Worm (Caenorhabditis elegans): ENCODE data around the gene gst-7.
"Not testable (repeated sequence)": the region's sequence is repeated elsewhere in the genome, so short reads cannot be mapped to it uniquely, and the experiment has no call there.

Gene gst-7

DNA sequence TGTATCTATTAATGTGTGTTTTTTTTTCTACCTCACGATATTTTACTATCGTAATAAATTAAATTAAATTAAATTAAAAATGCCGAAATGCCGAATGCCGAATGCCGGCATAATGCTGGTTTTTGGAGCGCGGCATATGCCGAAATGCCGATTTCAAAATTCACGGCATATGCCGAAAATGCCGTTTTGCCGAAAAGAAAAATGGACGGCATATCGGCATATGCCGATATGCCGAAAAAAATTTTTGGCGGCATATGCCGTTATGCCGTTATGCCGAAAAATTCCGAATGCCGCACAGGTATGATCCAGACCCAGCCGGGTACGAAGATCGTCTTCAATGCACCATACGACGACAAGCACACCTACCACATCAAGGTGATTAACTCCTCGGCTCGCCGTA lies 16.7 kb downstream of the gst-7 start, which contains the start of gene msp-32:
Gene msp-32 (plus strand): TSS at position 301 of the 400 bp plus-strand sequence.
- not testable (repeated sequence) for TF ChIP-seq ets-7 (tag; optimal IDR thresholded peaks at IDR 0.05); ceh-13 (GFP tag; optimal IDR thresholded peaks at IDR 0.05); scrt-1 (GFP tag; IDR thresholded peaks at IDR 0.05)

DNA sequence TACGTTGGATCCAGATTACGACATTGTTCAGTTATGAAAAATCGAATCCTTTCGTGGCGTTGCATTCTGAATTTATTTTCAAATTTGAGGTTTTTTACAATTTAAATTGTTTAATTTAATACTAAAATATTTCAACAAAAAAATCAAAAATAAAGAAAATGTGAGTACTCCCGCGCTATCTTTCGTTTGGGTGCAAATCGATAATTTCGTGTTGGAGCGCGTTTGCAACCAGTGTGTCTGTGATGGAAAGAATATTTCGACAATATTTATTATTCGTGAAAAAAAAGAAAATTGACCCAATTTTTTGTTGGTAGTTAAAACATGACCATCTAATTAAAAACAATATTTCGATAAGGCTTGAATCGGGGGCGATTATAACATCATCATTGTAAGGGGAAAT lies 20.2 kb downstream of the gst-7 start, which contains the start of gene R05F9.9:
Gene R05F9.9 (minus strand): TSS at position 66 of the 400 bp plus-strand sequence.
- no peak for TF ChIP-seq ama-1 (optimal IDR thresholded peaks at IDR 0.05)
- TF ChIP-seq tbx-37 (GFP tag; conservative IDR thresholded peaks at IDR 0.05) = no peak
- no peak for TF ChIP-seq aly-1 (tag; optimal IDR thresholded peaks at IDR 0.05)

DNA sequence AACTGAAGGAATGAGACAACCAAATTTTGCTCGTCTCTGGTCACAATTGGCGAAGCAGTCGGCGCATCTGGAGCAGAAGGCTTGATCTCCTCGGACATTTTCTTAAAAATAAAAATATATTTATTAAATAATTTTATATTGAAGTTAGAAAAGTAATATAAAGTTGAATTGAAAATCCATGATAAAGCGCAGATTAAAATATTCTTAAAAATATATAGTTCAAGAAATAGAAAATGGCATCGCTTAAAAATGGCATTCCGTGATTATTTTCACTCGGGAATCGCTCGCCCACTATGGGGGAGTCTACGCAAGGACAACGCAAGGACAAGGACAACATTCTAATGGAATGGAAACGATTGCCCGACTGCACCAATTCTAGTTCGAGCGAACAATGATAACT lies 21.8 kb downstream of the gst-7 start, which contains the start of gene sgt-1:
Gene sgt-1 (minus strand): TSS at position 101 of the 400 bp plus-strand sequence.
- not testable (repeated sequence) for TF ChIP-seq ama-1 (optimal IDR thresholded peaks at IDR 0.05); tra-4 (tag; optimal IDR thresholded peaks at IDR 0.05); scrt-1 (GFP tag; IDR thresholded peaks at IDR 0.05)

DNA sequence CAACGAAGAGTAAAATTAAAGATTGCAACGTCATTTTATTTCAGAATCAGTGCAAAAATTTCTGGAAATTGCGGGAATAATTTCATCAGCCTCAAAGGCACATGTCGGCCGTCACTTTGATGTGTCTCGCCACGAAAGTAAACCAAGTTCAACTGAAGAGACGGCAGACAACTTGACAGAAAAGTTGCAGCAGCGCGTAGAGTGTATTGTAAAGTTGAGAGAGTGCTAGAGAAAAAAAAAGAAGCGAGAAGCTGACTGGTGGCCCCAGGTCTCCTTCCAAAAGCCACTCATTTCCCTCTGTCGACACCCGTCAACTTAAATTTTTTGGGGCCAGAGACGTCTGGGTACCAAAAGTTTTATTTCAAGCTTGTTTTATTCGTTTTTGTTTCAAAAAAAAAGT lies 22.4 kb downstream of the gst-7 start:
- TF ChIP-seq tbx-11 (GFP tag; IDR thresholded peaks at IDR 0.05) = no peak
- TF ChIP-seq sea-1 (GFP tag; conservative IDR thresholded peaks at IDR 0.05) = no peak
- no peak for TF ChIP-seq tbx-37 (GFP tag; conservative IDR thresholded peaks at IDR 0.05)
- TF ChIP-seq scrt-1 (GFP tag; IDR thresholded peaks at IDR 0.05) = no peak
- TF ChIP-seq F13C5.2 (tag; optimal IDR thresholded peaks at IDR 0.05) = peak; percentile 3
- no peak for TF ChIP-seq hmbx-1 (tag; optimal IDR thresholded peaks at IDR 0.05)
- no peak for TF ChIP-seq hmg-4 (GFP tag; optimal IDR thresholded peaks at IDR 0.05)
- no peak for TF ChIP-seq hnd-1 (tag; optimal IDR thresholded peaks at IDR 0.05)

DNA sequence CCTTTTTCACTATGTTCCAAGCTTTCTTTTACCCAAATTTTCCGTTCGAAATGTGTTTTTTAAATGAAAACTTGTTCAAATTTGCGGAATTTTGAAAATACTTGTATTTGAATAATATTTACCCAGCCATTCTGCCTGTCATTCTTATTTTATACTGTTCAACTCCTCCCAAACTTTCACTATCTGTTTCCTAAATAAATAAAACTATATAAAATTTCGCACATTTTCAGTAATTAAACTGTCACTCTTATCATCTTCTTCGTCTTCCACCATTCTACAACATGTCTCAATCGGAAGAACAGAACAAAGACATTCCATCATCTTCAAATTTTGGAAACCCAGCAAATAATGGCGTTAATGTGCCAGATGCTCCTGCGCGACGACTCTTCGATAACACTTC lies 22.9 kb downstream of the gst-7 start, which contains the start of gene btbd-10:
Gene btbd-10 (plus strand): TSS at position 231 of the 400 bp plus-strand sequence.
- TF ChIP-seq scrt-1 (GFP tag; IDR thresholded peaks at IDR 0.05) = no peak
- no peak for TF ChIP-seq tbx-11 (GFP tag; IDR thresholded peaks at IDR 0.05)
- TF ChIP-seq aly-1 (tag; optimal IDR thresholded peaks at IDR 0.05) = no peak
- TF ChIP-seq tra-4 (tag; optimal IDR thresholded peaks at IDR 0.05) = no peak
- TF ChIP-seq B0310.2 (tag; optimal IDR thresholded peaks at IDR 0.05) = no peak

DNA sequence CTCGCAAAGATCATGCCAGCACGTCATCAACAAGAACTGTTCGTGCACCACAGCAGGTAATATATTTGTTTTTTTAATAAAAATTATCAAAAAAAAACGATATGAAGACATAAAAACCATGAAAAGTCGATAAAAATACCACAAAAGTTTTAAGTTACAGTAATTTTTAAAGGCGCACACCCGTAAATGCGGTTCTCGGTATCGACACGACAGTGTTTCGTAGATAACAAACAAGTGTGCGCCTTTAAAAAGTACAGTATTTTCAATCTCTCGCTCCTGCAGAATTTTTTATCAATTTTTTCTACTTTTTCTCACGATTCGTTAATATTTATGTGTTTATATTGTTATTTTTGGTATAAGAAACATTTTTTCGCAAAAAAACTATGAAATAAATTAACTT lies 23.5 kb downstream of the gst-7 start:
- TF ChIP-seq tra-4 (tag; optimal IDR thresholded peaks at IDR 0.05) (no peak), ceh-36 (tag; optimal IDR thresholded peaks at IDR 0.05) (no peak), hnd-1 (tag; optimal IDR thresholded peaks at IDR 0.05) (no peak), hmg-4 (GFP tag; optimal IDR thresholded peaks at IDR 0.05) (no peak), ets-7 (tag; optimal IDR thresholded peaks at IDR 0.05) (no peak), flt-1 (GFP tag; IDR thresholded peaks at IDR 0.05) (no peak), scrt-1 (GFP tag; IDR thresholded peaks at IDR 0.05) (no peak), aly-1 (tag; optimal IDR thresholded peaks at IDR 0.05) (no peak), hmbx-1 (tag; optimal IDR thresholded peaks at IDR 0.05) (no peak), tbx-11 (GFP tag; IDR thresholded peaks at IDR 0.05) (no peak)

DNA sequence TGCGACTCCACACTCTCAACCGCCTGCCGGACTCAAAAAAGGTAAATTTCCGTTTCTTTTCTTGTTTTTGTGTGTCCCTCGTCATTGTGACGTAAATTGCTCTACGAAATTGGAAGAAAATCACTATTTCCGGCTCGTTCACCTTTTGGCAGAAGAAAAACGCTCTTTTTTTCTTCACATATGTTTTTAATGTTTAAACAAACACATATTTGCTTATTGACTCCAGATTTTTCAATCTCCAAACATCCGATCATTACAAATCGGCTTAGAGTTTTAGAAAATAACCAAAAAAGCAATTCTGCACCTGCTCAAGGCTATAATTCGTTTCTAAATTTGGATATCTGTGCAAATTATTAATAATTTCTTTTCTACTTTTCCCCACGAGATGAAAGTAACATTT lies 24.0 kb downstream of the gst-7 start:
- TF ChIP-seq aly-1 (tag; optimal IDR thresholded peaks at IDR 0.05) (no peak), sea-1 (GFP tag; conservative IDR thresholded peaks at IDR 0.05) (no peak), ets-7 (tag; optimal IDR thresholded peaks at IDR 0.05) (no peak), tra-4 (tag; optimal IDR thresholded peaks at IDR 0.05) (no peak), ceh-13 (GFP tag; optimal IDR thresholded peaks at IDR 0.05) (no peak), tbx-37 (GFP tag; conservative IDR thresholded peaks at IDR 0.05) (no peak), F13C5.2 (tag; optimal IDR thresholded peaks at IDR 0.05) (no peak)

DNA sequence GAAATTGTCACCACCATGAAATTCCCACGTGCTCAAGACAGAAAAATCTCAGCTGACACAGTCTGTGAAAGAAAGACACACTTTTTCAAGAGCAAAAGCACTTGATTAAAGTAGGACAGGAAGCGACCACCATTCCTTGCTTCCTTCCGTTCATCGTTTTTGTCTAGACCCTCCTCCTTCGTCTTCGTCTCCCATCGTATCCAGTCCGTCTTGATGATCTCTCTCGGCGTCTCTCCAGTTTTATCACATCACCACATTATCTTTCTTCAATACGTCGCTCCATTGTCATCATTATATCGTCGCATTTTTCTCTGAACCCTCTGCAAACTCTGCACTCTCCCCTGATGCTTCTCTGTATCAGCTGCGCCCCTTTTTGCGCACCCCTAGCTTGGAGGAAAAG lies 26.3 kb downstream of the gst-7 start:
- TF ChIP-seq aly-1 (tag; optimal IDR thresholded peaks at IDR 0.05) (no peak), flt-1 (GFP tag; IDR thresholded peaks at IDR 0.05) (no peak), hmg-4 (GFP tag; optimal IDR thresholded peaks at IDR 0.05) (no peak), ama-1 (optimal IDR thresholded peaks at IDR 0.05) (no peak), F13C5.2 (tag; optimal IDR thresholded peaks at IDR 0.05) (no peak), pes-1 (GFP tag; IDR thresholded peaks at IDR 0.05) (no peak), ceh-36 (tag; optimal IDR thresholded peaks at IDR 0.05) (no peak), tbx-37 (GFP tag; conservative IDR thresholded peaks at IDR 0.05) (no peak), B0310.2 (tag; optimal IDR thresholded peaks at IDR 0.05) (no peak), scrt-1 (GFP tag; IDR thresholded peaks at IDR 0.05) (no peak), hmbx-1 (tag; optimal IDR thresholded peaks at IDR 0.05) (no peak), tra-4 (tag; optimal IDR thresholded peaks at IDR 0.05) (no peak), ceh-13 (GFP tag; optimal IDR thresholded peaks at IDR 0.05) (no peak), hnd-1 (tag; optimal IDR thresholded peaks at IDR 0.05) (no peak), sea-1 (GFP tag; conservative IDR thresholded peaks at IDR 0.05) (no peak), tbx-11 (GFP tag; IDR thresholded peaks at IDR 0.05) (no peak), ets-7 (tag; optimal IDR thresholded peaks at IDR 0.05) (no peak)

DNA sequence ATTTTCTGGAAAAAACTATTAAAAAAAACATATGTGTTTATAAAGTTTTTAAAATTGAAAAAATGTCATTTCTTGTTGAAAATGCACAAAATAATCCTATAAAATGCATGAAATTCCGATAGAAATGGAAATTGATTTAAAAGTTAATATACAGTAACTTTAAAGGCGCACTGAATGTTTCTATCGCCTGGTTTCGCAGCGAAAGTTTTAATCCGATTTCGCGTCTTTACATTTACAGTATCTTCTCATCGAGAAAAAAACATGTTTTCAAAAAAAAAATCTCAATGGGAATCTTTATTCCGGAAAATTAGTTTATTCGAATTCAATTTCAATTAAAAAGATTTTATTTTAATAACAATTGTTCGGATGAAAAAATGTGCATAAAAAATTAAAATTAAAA lies 32.4 kb downstream of the gst-7 start, which contains the start of gene R05F9.11:
Gene R05F9.11 (minus strand): TSS at position 5 of the 400 bp plus-strand sequence.
- no peak for TF ChIP-seq hmbx-1 (tag; optimal IDR thresholded peaks at IDR 0.05)

All from whole organism, early embryonic.